Worm (Caenorhabditis elegans) whole organism, L4 larva: ENCODE results near the gene F28H6.4.

ENCODE experiments used
- ceh-82 ChIP-seq: sonication (generic microtip); optimal IDR thresholded peaks from 2 replicates; lab custom pipeline; 2017; ENCODE audit warnings: missing biosample characterization, missing genetic modification characterization
- duxl-1 ChIP-seq: sonication (generic microtip); optimal IDR thresholded peaks from 2 replicates; lab custom pipeline; 2016; ENCODE audit warnings: mild to moderate bottlenecking, missing genetic modification characterization, moderate library complexity, missing compliant biosample characterization; ENCODE audit not compliant: poor library complexity
- lin-13 ChIP-seq: fragments of 150-350 bp; optimal IDR thresholded peaks from 2 replicates; lab custom pipeline; 2014; ENCODE audit warnings: missing biosample characterization, missing genetic modification reagents, missing genetic modification characterization
- lin-39 ChIP-seq: fragments of 150-350 bp; optimal IDR thresholded peaks from 2 replicates; lab custom pipeline; 2014; ENCODE audit warnings: missing biosample characterization, missing genetic modification reagents, missing genetic modification characterization
- lsy-2 ChIP-seq, 2 experiments: fragments of 150-350 bp in 1 of 2; sonication (generic microtip) in 1 of 2; optimal IDR thresholded peaks; 2 replicates each; lab custom pipeline; 2014 to 2017; ENCODE audit warnings: missing biosample characterization in 2 of 2, missing genetic modification characterization in 2 of 2
- mes-2 ChIP-seq: sonication (generic microtip); optimal IDR thresholded peaks from 2 replicates; lab custom pipeline; 2016; ENCODE audit warnings: missing genotype, mild to moderate bottlenecking, missing genetic modification characterization, missing compliant biosample characterization; ENCODE audit not compliant: poor library complexity, severe bottlenecking
- nhr-76 ChIP-seq: fragments of 150-350 bp; optimal IDR thresholded peaks from 2 replicates; lab custom pipeline; 2014; ENCODE audit warnings: missing biosample characterization, missing genetic modification characterization
- nhr-77 ChIP-seq: fragments of 150-350 bp; optimal IDR thresholded peaks from 2 replicates; lab custom pipeline; 2014; ENCODE audit warnings: missing biosample characterization, missing genetic modification characterization
- saeg-2 ChIP-seq: fragments of 200-800 bp; sonication (Bioruptor generic); IDR thresholded peaks from 2 replicates; pipeline ENCODE4 v1.3.6; 2022; ENCODE audit warnings: missing genetic modification reagents, missing genetic modification characterization, missing compliant biosample characterization
- sdz-12 ChIP-seq: fragments of 200-800 bp; sonication (Bioruptor generic); optimal IDR thresholded peaks from 2 replicates; lab custom pipeline; 2018; ENCODE audit warnings: mild to moderate bottlenecking, missing genetic modification characterization, missing compliant biosample characterization
- spr-1 ChIP-seq: sonication (generic microtip); optimal IDR thresholded peaks from 2 replicates; lab custom pipeline; 2016; ENCODE audit warnings: mild to moderate bottlenecking, missing genetic modification characterization, missing compliant biosample characterization
- unc-62 ChIP-seq, 3 experiments: fragments of 150-350 bp in 1 of 3; sonication (generic microtip); optimal IDR thresholded peaks in 2 of 3; peaks in 1 of 3; 1 replicate in 1 of 3; 2 replicates in 2 of 3; lab custom pipeline; 2014 to 2017; ENCODE audit warnings: missing biosample characterization in 3 of 3, missing genetic modification characterization in 3 of 3, missing genetic modification reagents in 3 of 3, missing genotype in 1 of 3

DNA sequence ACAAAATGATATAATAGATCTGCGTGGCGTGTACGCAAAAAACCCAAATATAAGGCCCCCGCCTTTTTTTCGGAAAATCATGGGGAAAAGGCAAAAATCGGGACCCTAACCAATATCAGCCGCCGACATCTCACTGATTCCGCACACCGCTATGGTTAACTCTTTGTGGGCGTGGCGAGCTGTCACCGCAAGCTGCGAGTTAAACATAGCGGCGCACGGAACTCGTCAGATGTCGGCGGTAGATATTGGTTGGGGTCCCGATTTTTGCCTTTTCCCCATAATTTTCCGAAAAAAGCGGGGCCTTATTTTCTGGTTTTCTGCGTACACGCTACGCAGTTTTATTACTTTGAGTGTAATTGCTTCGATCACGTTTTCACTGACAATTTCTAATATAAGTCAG, 8.9 kb upstream of the F28H6.4 start:
- no peak for TF ChIP-seq sdz-12 (GFP tag; lab: Kevin White, UChicago)
- TF ChIP-seq nhr-76 (tag; lab: Kevin White, UChicago) = no peak
- TF ChIP-seq duxl-1 = no peak
- TF ChIP-seq unc-62 (GFP tag; optimal IDR thresholded peaks at IDR 0.05 in 1 of 2; lab: Kevin White, UChicago) = no peak
- TF ChIP-seq unc-62 (tag; optimal IDR thresholded peaks at IDR 0.05; lab: Kevin White, UChicago) = no peak
- TF ChIP-seq lsy-2 (tag; optimal IDR thresholded peaks at IDR 0.05; lab: Kevin White, UChicago) = no peak
- no peak for TF ChIP-seq lin-39 (tag; lab: Kevin White, UChicago)
- TF ChIP-seq saeg-2 = no peak
- no peak for TF ChIP-seq spr-1 (tag; lab: Kevin White, UChicago)
- no peak for TF ChIP-seq lin-13 (GFP tag; lab: Kevin White, UChicago)
- no peak for TF ChIP-seq mes-2 (tag; lab: Kevin White, UChicago)
- no peak for TF ChIP-seq ceh-82 (tag; lab: Kevin White, UChicago)
- no peak for TF ChIP-seq nhr-77
